Worm (Caenorhabditis elegans): ENCODE results near the gene tmc-1.

ce11 chrX:1121575-1121974 lies 40.4 kb upstream of the tmc-1 start:
- TF ChIP-seq ces-1 (GFP tag; optimal IDR thresholded peaks at IDR 0.05) (no peak), ztf-11 (tag; optimal IDR thresholded peaks at IDR 0.05) (no peak)

Data from whole organism, L4 larva.